Worm (Caenorhabditis elegans): ENCODE measurements around the gene C33D9.8.

C33D9.8 gene

ce11 chrIV:8754727-8755126 is 31.8 kb downstream of the C33D9.8 start, which contains the start of gene elli-1:
elli-1 (minus strand) TSS chrIV:8754827.
- no peak for TF ChIP-seq gei-8 (GFP tag; optimal IDR thresholded peaks at IDR 0.05)
- no peak for TF ChIP-seq ztf-7 (tag; optimal IDR thresholded peaks at IDR 0.05)
- TF ChIP-seq mxl-3 (GFP tag; optimal IDR thresholded peaks at IDR 0.05) = no peak
- no peak for TF ChIP-seq Y105C5A.15 (GFP tag; IDR thresholded peaks at IDR 0.05)
- TF ChIP-seq lim-7 (GFP tag; IDR thresholded peaks at IDR 0.05) = no peak
- TF ChIP-seq nhr-28 (tag; optimal IDR thresholded peaks at IDR 0.05) = no peak
- TF ChIP-seq dmd-6 (GFP tag; IDR thresholded peaks at IDR 0.05) = no peak
- no peak for TF ChIP-seq dmd-8 (GFP tag; IDR thresholded peaks at IDR 0.05)
- TF ChIP-seq nhr-41 (GFP tag; IDR thresholded peaks at IDR 0.05) = no peak
- no peak for TF ChIP-seq nhr-237 (tag; optimal IDR thresholded peaks at IDR 0.05)
- no peak for TF ChIP-seq zip-11 (GFP tag; IDR thresholded peaks at IDR 0.05)
- TF ChIP-seq R02D3.7 (tag; optimal IDR thresholded peaks at IDR 0.05) = no peak
- no peak for TF ChIP-seq Y5F2A.4 (GFP tag; optimal IDR thresholded peaks at IDR 0.05)
- no peak for TF ChIP-seq dmd-9 (GFP tag; IDR thresholded peaks at IDR 0.05)
- TF ChIP-seq lin-38 (GFP tag; IDR thresholded peaks at IDR 0.05) = no peak
- no peak for TF ChIP-seq lin-29 (GFP tag; IDR thresholded peaks at IDR 0.05)
- TF ChIP-seq hmg-1.1 (GFP tag; IDR thresholded peaks at IDR 0.05) = no peak
- no peak for TF ChIP-seq tag-97 (GFP tag; IDR thresholded peaks at IDR 0.05)
- no peak for TF ChIP-seq mdl-1 (tag; optimal IDR thresholded peaks at IDR 0.05)
- no peak for TF ChIP-seq nhr-10 (tag; optimal IDR thresholded peaks at IDR 0.05)

DNA sequence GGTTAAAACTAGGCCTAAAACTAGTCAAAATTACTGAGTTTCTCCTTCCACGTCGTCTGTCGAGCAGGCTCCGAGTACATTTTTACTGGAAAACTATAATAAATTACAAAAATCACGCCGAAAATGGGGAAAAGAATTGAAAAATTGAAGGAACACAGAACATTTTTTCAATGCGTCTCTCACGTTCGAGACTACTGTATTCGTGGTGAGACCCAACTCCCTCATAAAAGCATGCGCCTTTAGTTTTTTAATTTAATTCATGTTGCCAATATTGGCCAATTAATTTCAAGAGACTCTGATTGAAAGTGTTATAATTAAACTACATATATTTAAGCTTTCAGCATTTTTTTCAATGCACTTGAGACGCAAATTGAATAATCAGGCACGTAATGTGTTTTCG is 32.4 kb downstream of the C33D9.8 start:
- TF ChIP-seq pqm-1 (tag; optimal IDR thresholded peaks at IDR 0.05) (no peak), nhr-237 (tag; optimal IDR thresholded peaks at IDR 0.05) (no peak), zfp-2 (tag; optimal IDR thresholded peaks at IDR 0.05) (no peak), hlh-30 (tag; optimal IDR thresholded peaks at IDR 0.05; ENCODE audit: insufficient read depth) (no peak), unc-62 (GFP tag; optimal IDR thresholded peaks at IDR 0.05 in 1 of 2) (no peak), unc-62 (tag; optimal IDR thresholded peaks at IDR 0.05) (no peak), unc-39 (tag; optimal IDR thresholded peaks at IDR 0.05) (no peak), fkh-10 (GFP tag; optimal IDR thresholded peaks at IDR 0.05) (no peak), snpc-1.2 (GFP tag; IDR thresholded peaks at IDR 0.05) (0 out of 2 replicates have a peak, but pooled peaks have one; percentile 6)

- TF ChIP-seq ces-1 (GFP tag; optimal IDR thresholded peaks at IDR 0.05) (no peak), snpc-1.2 (GFP tag; IDR thresholded peaks at IDR 0.05) (peak; percentile 34; the same call in 1 of the 2 replicates)
Measured at ce11 chrIV:8752492-8752891, 34.1 kb downstream of the C33D9.8 start.

- TF ChIP-seq mxl-3 (GFP tag; optimal IDR thresholded peaks at IDR 0.05) (no peak), hlh-30 (tag; optimal IDR thresholded peaks at IDR 0.05; ENCODE audit: insufficient read depth) (no peak), pqm-1 (tag; optimal IDR thresholded peaks at IDR 0.05) (no peak), skn-1 (tag; optimal IDR thresholded peaks at IDR 0.05) (no peak), lin-15B (tag; optimal IDR thresholded peaks at IDR 0.05) (no peak)
Measured at ce11 chrIV:8748967-8749366, 37.6 kb downstream of the C33D9.8 start.

DNA sequence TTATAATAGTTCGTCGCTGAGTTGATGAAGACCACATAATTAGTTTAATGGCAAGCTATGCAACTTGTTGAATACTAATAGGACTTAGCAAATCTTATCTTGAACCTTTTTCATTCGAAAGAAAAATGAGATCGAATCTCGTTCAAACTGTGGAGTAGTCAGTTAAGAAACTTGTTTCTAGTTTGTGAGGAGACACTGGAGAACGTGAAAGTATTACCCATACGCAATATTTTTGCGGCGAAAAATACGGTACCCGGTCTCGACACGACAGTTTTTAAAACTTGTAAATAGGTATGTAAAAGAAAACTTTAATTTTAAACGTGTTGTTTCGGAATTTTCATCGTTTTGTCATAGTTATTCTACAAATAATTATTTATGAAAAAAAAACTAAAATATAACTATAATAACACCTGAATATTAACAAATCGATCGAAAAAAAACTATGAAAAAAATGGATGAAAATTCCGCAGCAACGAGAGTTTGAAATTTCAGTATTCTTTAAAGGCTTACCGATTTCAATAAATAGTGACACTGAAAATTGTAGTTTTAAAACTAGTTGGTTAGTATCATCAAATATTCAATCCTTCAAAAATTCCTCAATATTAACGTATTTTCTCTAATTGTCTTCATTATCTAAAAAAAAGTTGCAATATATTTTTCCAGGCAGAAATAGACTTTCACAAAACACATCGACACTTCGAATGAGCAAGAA is 40.8 kb downstream of the C33D9.8 start, which contains the start of the genes F20C5.7 and parg-1:
TSS of gene F20C5.7 (minus strand) at position 101 of the 712 bp plus-strand sequence.
TSS of gene parg-1 (plus strand) at position 662 of the 712 bp plus-strand sequence.
- TF ChIP-seq attf-4 (tag; optimal IDR thresholded peaks at IDR 0.05) (no peak), nhr-237 (tag; optimal IDR thresholded peaks at IDR 0.05) (no peak), zip-2 (tag; optimal IDR thresholded peaks at IDR 0.05) (no peak), T26A8.4 (GFP tag; IDR thresholded peaks at IDR 0.05) (no peak), zfp-2 (tag; optimal IDR thresholded peaks at IDR 0.05) (no peak), nhr-102 (tag; optimal IDR thresholded peaks at IDR 0.05) (no peak), dmd-6 (GFP tag; IDR thresholded peaks at IDR 0.05) (no peak), nhr-11 (tag; optimal IDR thresholded peaks at IDR 0.05) (no peak), arid-1 (GFP tag; conservative IDR thresholded peaks at IDR 0.05) (no peak), nhr-76 (tag; optimal IDR thresholded peaks at IDR 0.05) (no peak), lsy-2 (tag; optimal IDR thresholded peaks at IDR 0.05) (no peak)
